Worm (Caenorhabditis elegans): ENCODE data around the gene Y54G2A.49.

Gene Y54G2A.49

DNA sequence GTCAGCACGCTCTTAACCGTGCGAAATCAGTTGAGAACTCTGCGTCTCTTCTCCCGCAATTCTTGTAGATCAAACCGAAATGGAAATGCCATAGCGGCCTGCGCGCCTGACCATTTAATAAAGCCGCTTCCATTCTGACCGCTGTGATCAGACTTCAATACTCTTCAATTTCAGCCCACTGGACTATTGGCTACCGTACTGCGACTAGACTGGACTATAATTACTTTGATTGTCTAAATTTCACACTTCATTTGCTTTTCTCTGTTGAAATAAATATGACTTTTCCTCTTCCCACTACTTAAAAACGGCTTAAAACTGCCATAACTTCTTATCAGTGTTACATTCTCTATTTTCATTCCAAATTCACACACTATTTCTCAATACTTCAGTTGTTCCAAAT is 14.8 kb downstream of the Y54G2A.49 start, which contains the start of gene Y54G2A.7:
Gene Y54G2A.7, plus strand, starts transcription at position 301 of the 400 bp plus-strand sequence.
- TF ChIP-seq nhr-25 (tag; optimal IDR thresholded peaks at IDR 0.05; ENCODE audit: borderline replicate concordance, insufficient read depth) (no peak), nhr-28 (tag; optimal IDR thresholded peaks at IDR 0.05) (peak; percentile 65), daf-16 (GFP tag; optimal IDR thresholded peaks at IDR 0.05) (no peak), daf-16 (tag; optimal IDR thresholded peaks at IDR 0.05) (peak; percentile 27)

DNA sequence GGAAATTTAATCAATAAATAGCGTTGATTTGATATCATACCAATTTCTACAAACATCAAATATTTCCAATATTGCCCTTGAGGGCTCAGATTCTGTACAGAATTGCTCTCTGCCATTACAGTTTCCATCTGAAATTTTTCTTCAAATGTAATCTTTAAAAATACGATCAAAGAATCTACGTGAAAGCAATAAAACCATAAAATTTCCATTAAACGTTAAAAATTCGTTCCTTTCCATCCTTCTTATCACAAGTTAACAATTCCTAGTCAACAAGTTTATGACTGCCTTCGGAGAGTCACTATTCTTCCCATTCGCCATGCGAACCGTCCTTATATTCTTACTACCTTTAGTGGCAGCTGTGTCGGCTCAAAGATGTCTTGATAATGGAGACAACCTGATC is 17.7 kb downstream of the Y54G2A.49 start, which contains the start of gene clec-82:
Gene clec-82, plus strand, starts transcription at position 301 of the 400 bp plus-strand sequence.
- no peak for TF ChIP-seq ZK546.5 (tag; optimal IDR thresholded peaks at IDR 0.05)
- no peak for TF ChIP-seq daf-16 (GFP tag; optimal IDR thresholded peaks at IDR 0.05)
- TF ChIP-seq daf-16 (tag; optimal IDR thresholded peaks at IDR 0.05): peak; percentile 27

DNA sequence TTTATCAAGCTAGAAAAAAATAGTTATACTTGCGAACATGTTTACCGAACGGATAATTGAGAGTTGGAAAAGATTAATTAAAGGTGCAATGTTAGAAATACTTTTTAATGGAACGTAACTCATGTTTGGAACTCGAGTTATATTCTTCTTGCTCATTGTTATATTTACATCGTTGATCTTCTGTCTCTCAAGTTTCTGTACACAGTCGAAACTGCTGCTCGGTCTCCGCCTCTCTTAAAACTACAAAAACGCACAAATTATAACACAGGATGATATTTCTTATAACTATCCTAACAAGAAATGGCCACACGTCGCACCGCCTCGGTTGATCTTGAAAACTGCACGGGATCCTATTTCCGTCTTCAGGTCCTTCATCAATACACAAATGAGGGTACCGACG is 18.5 kb downstream of the Y54G2A.49 start, which contains the start of gene pudl-2:
Gene pudl-2, plus strand, starts transcription at position 301 of the 400 bp plus-strand sequence.
- TF ChIP-seq nhr-25 (tag; optimal IDR thresholded peaks at IDR 0.05; ENCODE audit: borderline replicate concordance, insufficient read depth) (no peak), nhr-11 (tag; optimal IDR thresholded peaks at IDR 0.05) (no peak), aly-2 (tag; optimal IDR thresholded peaks at IDR 0.05) (no peak), unc-130 (GFP tag; optimal IDR thresholded peaks at IDR 0.05) (no peak), ceh-62 (tag; optimal IDR thresholded peaks at IDR 0.05) (no peak), rbr-2 (tag; optimal IDR thresholded peaks at IDR 0.05) (no peak), set-16 (GFP tag; IDR thresholded peaks at IDR 0.05) (no peak), tra-1 (GFP tag; IDR thresholded peaks at IDR 0.05) (no peak), skn-1 (tag; optimal IDR thresholded peaks at IDR 0.05) (no peak), lin-29 (GFP tag; IDR thresholded peaks at IDR 0.05) (no peak), dve-1 (tag; optimal IDR thresholded peaks at IDR 0.05; ENCODE audit: insufficient read depth) (no peak), hmg-1.1 (GFP tag; IDR thresholded peaks at IDR 0.05) (no peak), spr-1 (tag; optimal IDR thresholded peaks at IDR 0.05) (no peak), saeg-2 (GFP tag; IDR thresholded peaks at IDR 0.05) (no peak), mdl-1 (tag; optimal IDR thresholded peaks at IDR 0.05) (no peak), F37D6.2 (tag; optimal IDR thresholded peaks at IDR 0.05) (no peak), fos-1 (tag; optimal IDR thresholded peaks at IDR 0.05) (no peak)

DNA sequence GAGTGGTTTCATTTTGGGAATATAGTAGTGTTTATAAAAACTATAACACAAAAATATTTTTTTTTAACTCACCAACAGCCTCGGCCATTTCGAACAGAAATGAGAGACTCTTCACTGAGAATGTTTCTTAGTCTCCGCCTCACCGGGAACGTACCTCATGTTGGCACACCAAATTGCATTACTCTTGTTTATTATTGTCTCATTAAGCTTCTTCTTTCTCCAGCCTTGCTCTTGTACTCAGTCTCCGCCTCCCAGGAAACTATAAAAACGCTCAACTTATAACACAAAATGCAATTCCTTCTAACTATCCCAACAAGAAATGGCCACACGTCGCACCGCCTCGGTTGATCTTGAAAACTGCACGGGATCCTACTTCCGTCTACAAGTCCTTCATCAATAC is 20.5 kb downstream of the Y54G2A.49 start, which contains the start of the genes Y54G2A.48 and pudl-1:
Gene Y54G2A.48, minus strand, starts transcription at position 101 of the 400 bp plus-strand sequence.
Gene pudl-1, plus strand, starts transcription at position 320 of the 400 bp plus-strand sequence.
- TF ChIP-seq zfp-2 (tag; optimal IDR thresholded peaks at IDR 0.05) (no peak), snpc-1.2 (GFP tag; IDR thresholded peaks at IDR 0.05) (no peak), F44E2.7 (GFP tag; IDR thresholded peaks at IDR 0.05) (no peak), ztf-7 (tag; optimal IDR thresholded peaks at IDR 0.05) (no peak), nhr-25 (tag; optimal IDR thresholded peaks at IDR 0.05; ENCODE audit: borderline replicate concordance, insufficient read depth) (no peak), jun-1 (tag; optimal IDR thresholded peaks at IDR 0.05) (no peak), egl-27 (tag; optimal IDR thresholded peaks at IDR 0.05) (no peak), nhr-28 (tag; optimal IDR thresholded peaks at IDR 0.05) (no peak), zip-2 (tag; optimal IDR thresholded peaks at IDR 0.05) (no peak), hlh-11 (tag; optimal IDR thresholded peaks at IDR 0.05) (no peak), F49E8.2 (tag; optimal IDR thresholded peaks at IDR 0.05; ENCODE audit: borderline replicate concordance) (no peak), unc-130 (GFP tag; optimal IDR thresholded peaks at IDR 0.05) (no peak), fkh-10 (GFP tag; optimal IDR thresholded peaks at IDR 0.05) (no peak), aha-1 (tag) (no peak), lin-29 (GFP tag; IDR thresholded peaks at IDR 0.05) (no peak), unc-62 (GFP tag; optimal IDR thresholded peaks at IDR 0.05 in 1 of 2) (no peak), unc-62 (tag; optimal IDR thresholded peaks at IDR 0.05) (no peak)

DNA sequence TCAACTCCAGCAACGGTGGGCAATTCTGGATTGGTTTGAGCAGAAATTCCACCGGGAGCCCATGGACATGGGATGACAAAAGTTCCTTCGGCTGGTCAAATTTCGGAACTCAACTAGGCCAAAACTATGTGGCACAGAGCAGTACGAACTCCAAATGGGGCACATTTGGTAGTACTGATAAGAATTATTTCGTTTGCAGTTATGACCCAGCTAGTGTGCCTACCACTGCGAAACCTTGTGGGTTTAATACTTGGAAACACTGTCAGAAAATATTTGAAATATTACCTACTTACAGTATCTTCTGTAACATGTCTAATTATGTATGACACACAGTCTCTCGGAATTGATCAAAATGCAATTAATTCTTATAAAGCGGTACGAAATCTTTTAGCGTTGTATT is 26.7 kb downstream of the Y54G2A.49 start:
- TF ChIP-seq zag-1 (tag; optimal IDR thresholded peaks at IDR 0.05) (no peak), nhr-28 (tag; optimal IDR thresholded peaks at IDR 0.05) (peak; percentile 5), daf-16 (GFP tag; optimal IDR thresholded peaks at IDR 0.05) (no peak), daf-16 (tag; optimal IDR thresholded peaks at IDR 0.05) (peak; percentile 5), aha-1 (tag) (peak; percentile 84), pqm-1 (tag; optimal IDR thresholded peaks at IDR 0.05) (peak; percentile 70)

Data from whole organism, L4 larva.